Fruit fly (Drosophila melanogaster) whole organism, pupa: ENCODE data around the gene rho-6.

Source experiments
- CG10348 ChIP-seq: fragments of 200-800 bp; sonication (Bioruptor generic); IDR thresholded peaks from 2 replicates; pipeline ENCODE4 v1.3.6; 2022; ENCODE audit warnings: missing biosample characterization, missing genetic modification characterization
- CG12605 ChIP-seq: fragments of 200-800 bp; sonication (Bioruptor generic); IDR thresholded peaks from 2 replicates; pipeline ENCODE4 v1.3.6; 2022; ENCODE audit warnings: missing biosample characterization, missing genetic modification characterization
- CG13204 ChIP-seq: fragments of 200-800 bp; sonication (Bioruptor generic); optimal IDR thresholded peaks from 2 replicates; lab custom pipeline; 2018; ENCODE audit warnings: missing biosample characterization, mild to moderate bottlenecking, missing genetic modification characterization, moderate library complexity
- CG14655 ChIP-seq: fragments of 200-800 bp; sonication (Bioruptor generic); optimal IDR thresholded peaks from 3 replicates; lab custom pipeline; 2017; ENCODE audit warnings: mild to moderate bottlenecking, missing biosample characterization, missing genetic modification reagents, missing genetic modification characterization
- CG15710 ChIP-seq: fragments of 200-800 bp; sonication (Bioruptor generic); optimal IDR thresholded peaks from 2 replicates; lab custom pipeline; 2018; ENCODE audit warnings: missing biosample characterization, mild to moderate bottlenecking, missing genetic modification characterization, moderate library complexity
- CG17806 ChIP-seq: fragments of 200-800 bp; sonication (Bioruptor generic); optimal IDR thresholded peaks from 2 replicates; lab custom pipeline; 2018; ENCODE audit warnings: missing biosample characterization, mild to moderate bottlenecking, missing genetic modification characterization, moderate library complexity
- CG32121 ChIP-seq: fragments of 200-800 bp; sonication (Bioruptor generic); IDR thresholded peaks from 2 replicates; pipeline ENCODE4 v1.3.6; 2022; ENCODE audit warnings: missing biosample characterization, missing genetic modification characterization
- CG34367 ChIP-seq: fragments of 200-800 bp; sonication (Bioruptor generic); optimal IDR thresholded peaks from 2 replicates; lab custom pipeline; 2018; ENCODE audit warnings: missing biosample characterization, mild to moderate bottlenecking, missing genetic modification characterization
- CG4496 ChIP-seq: fragments of 200-800 bp; sonication (Bioruptor generic); IDR thresholded peaks from 3 replicates; pipeline ENCODE4 v1.3.6; 2022; ENCODE audit warnings: missing biosample characterization, missing genetic modification characterization
- CG8301 ChIP-seq: fragments of 200-800 bp; sonication (Bioruptor generic); optimal IDR thresholded peaks from 2 replicates; lab custom pipeline; 2018; ENCODE audit warnings: missing biosample characterization, mild to moderate bottlenecking, missing genetic modification characterization
- CG9948 ChIP-seq: fragments of 200-800 bp; sonication (Bioruptor generic); optimal IDR thresholded peaks from 2 replicates; lab custom pipeline; 2018; ENCODE audit warnings: missing biosample characterization, mild to moderate bottlenecking, missing genetic modification characterization, moderate library complexity
- D1 ChIP-seq: fragments of 200-800 bp; sonication (Bioruptor generic); optimal IDR thresholded peaks from 2 replicates; lab custom pipeline; 2018; ENCODE audit warnings: missing biosample characterization, mild to moderate bottlenecking, missing genetic modification characterization, moderate library complexity
- EcR ChIP-seq: fragments of 200-800 bp; sonication (Bioruptor generic); optimal IDR thresholded peaks from 3 replicates; lab custom pipeline; 2019; ENCODE audit warnings: missing biosample characterization, missing genetic modification characterization, mild to moderate bottlenecking, moderate library complexity, missing genetic modification reagents
- Ets98B ChIP-seq: fragments of 200-800 bp; sonication (Bioruptor generic); IDR thresholded peaks from 2 replicates; pipeline ENCODE4 v1.3.6; 2022; ENCODE audit warnings: missing biosample characterization, missing genetic modification characterization
- Pif1A ChIP-seq: fragments of 200-800 bp; sonication (Bioruptor generic); optimal IDR thresholded peaks from 3 replicates; lab custom pipeline; 2016; ENCODE audit warnings: missing biosample characterization, missing genetic modification characterization
- Pif1B ChIP-seq: fragments of 200-800 bp; sonication (Bioruptor generic); optimal IDR thresholded peaks from 3 replicates; lab custom pipeline; 2016; ENCODE audit warnings: missing biosample characterization, missing genetic modification characterization
- Snoo ChIP-seq: fragments of 200-800 bp; sonication (Bioruptor generic); optimal IDR thresholded peaks from 3 replicates; lab custom pipeline; 2017; ENCODE audit warnings: missing biosample characterization, mild to moderate bottlenecking, missing genetic modification characterization, inconsistent platforms
- fd96Ca ChIP-seq: fragments of 200-800 bp; sonication (Bioruptor generic); IDR thresholded peaks from 3 replicates; pipeline ENCODE4 v1.3.6; 2022; ENCODE audit warnings: missing biosample characterization, missing genetic modification characterization
- gl ChIP-seq: fragments of 200-800 bp; sonication (Bioruptor generic); optimal IDR thresholded peaks from 2 replicates; lab custom pipeline; 2018; ENCODE audit warnings: missing biosample characterization, mild to moderate bottlenecking, missing genetic modification characterization
- rn ChIP-seq: fragments of 200-800 bp; sonication (Bioruptor generic); IDR thresholded peaks from 2 replicates; pipeline ENCODE4 v1.3.6; 2022; ENCODE audit warnings: missing biosample characterization, missing genetic modification characterization

rho-6 gene

DNA sequence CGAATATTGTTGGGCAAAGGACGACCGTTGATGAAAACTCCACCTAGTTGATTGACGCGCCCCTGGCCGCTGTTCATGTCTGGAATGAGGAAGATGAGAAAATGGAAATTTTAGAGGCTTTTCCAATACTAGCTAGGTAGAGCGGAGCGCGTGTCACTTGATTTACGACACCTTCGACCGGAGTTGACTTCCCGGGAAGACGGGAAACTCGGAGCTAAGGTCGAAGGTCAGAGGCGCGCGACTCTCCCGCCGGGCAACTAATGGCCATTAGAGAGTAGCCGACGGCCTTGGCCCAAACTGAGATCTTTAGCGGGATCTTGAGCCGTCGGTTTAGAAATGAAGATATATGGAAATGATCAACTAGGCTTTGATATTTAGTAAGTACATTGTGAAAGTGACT is 48.2 kb downstream of the rho-6 start:
- TF ChIP-seq CG14655 (no peak), CG9948 (tag; lab: Kevin White, UChicago) (no peak), rn (GFP tag; lab: Robert Waterston, UW) (no peak), fd96Ca (GFP tag; lab: Robert Waterston, UW) (no peak), CG34367 (tag; lab: Kevin White, UChicago) (no peak), CG8301 (tag; lab: Kevin White, UChicago) (no peak), CG32121 (GFP tag; lab: Robert Waterston, UW) (no peak), CG12605 (no peak), gl (tag; lab: Kevin White, UChicago) (no peak), CG4496 (no peak), EcR (GFP tag; lab: Kevin White, UChicago) (no peak), CG17806 (tag; lab: Kevin White, UChicago) (no peak)

DNA sequence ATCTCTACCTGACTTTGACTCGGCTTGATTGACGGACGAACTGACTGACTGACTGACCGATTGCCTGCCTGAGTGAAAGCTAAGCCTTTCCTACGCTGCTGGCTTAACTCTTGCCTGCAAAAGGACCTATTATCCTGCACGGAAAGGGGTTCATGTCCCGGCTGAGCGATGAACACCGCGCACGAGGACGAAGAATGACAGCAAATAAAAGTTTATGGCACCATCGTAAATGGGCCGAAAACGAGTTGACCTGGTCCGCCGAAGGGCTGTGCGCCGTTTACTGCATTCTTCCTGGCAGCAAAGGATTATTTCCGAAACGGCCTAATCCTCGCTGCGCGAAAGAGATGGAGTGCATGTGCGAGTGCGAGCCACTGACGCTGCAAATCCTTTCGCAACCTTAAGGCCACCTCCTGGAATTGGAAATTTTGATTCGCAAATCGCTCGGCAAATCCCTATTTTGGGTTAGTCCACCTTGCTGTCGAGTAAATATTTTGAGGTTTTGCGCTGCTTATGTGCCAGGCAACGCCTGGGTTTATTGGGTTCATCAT is 52.0 kb downstream of the rho-6 start:
- no peak for TF ChIP-seq CG34367 (tag; lab: Kevin White, UChicago)
- TF ChIP-seq fd96Ca (GFP tag; lab: Robert Waterston, UW): no peak
- TF ChIP-seq CG14655: no peak
- no peak for TF ChIP-seq Pif1A (GFP tag; lab: Kevin White, UChicago)
- no peak for TF ChIP-seq D1
- TF ChIP-seq Pif1B (GFP tag; lab: Kevin White, UChicago): no peak
- no peak for TF ChIP-seq CG8301 (tag; lab: Kevin White, UChicago)
- no peak for TF ChIP-seq Ets98B (GFP tag; lab: Robert Waterston, UW)
- no peak for TF ChIP-seq CG10348 (GFP tag; lab: Robert Waterston, UW)
- no peak for TF ChIP-seq CG17806 (tag; lab: Kevin White, UChicago)
- TF ChIP-seq CG15710: no peak
- TF ChIP-seq Snoo (tag; lab: Kevin White, UChicago): no peak
- TF ChIP-seq CG13204 (GFP tag; lab: Kevin White, UChicago): no peak
- TF ChIP-seq EcR (GFP tag; lab: Kevin White, UChicago): no peak
- no peak for TF ChIP-seq CG4496
- TF ChIP-seq gl (tag; lab: Kevin White, UChicago): no peak
- TF ChIP-seq, all 21 proteins: peak for 0
